Worm (Caenorhabditis elegans) whole organism, early embryonic: ENCODE results near the gene srw-62.

Experiments
- B0310.2 ChIP-seq: sonication (generic microtip); optimal IDR thresholded peaks from 2 replicates; lab custom pipeline; 2016; ENCODE audit warnings: mild to moderate bottlenecking, missing genetic modification characterization, missing compliant biosample characterization
- aly-1 ChIP-seq: sonication (generic microtip); optimal IDR thresholded peaks from 2 replicates; lab custom pipeline; 2016; ENCODE audit warnings: missing genetic modification characterization, missing compliant biosample characterization
- ama-1 ChIP-seq: fragments of 150-350 bp; optimal IDR thresholded peaks from 2 replicates; lab custom pipeline; 2014
- ceh-13 ChIP-seq: fragments of 200-800 bp; sonication (Bioruptor generic); optimal IDR thresholded peaks from 2 replicates; lab custom pipeline; 2018; ENCODE audit warnings: mild to moderate bottlenecking, missing genetic modification characterization, missing compliant biosample characterization
- ceh-36 ChIP-seq: sonication (generic microtip); optimal IDR thresholded peaks from 2 replicates; lab custom pipeline; 2016; ENCODE audit warnings: missing genetic modification characterization, inconsistent platforms, missing compliant biosample characterization
- flt-1 ChIP-seq: fragments of 200-800 bp; sonication (Bioruptor generic); IDR thresholded peaks from 2 replicates; pipeline ENCODE4 v1.3.6; 2022; ENCODE audit warnings: missing genetic modification characterization, missing compliant biosample characterization
- hnd-1 ChIP-seq: sonication (generic microtip); optimal IDR thresholded peaks from 2 replicates; lab custom pipeline; 2016; ENCODE audit warnings: missing genetic modification characterization, missing compliant biosample characterization
- pes-1 ChIP-seq: fragments of 200-800 bp; sonication (Bioruptor generic); IDR thresholded peaks from 2 replicates; pipeline ENCODE4 v1.3.6; 2022; ENCODE audit warnings: missing genetic modification reagents, missing genetic modification characterization, missing compliant biosample characterization
- scrt-1 ChIP-seq: fragments of 200-800 bp; sonication (Bioruptor generic); IDR thresholded peaks from 2 replicates; pipeline ENCODE4 v1.3.6; 2022; ENCODE audit warnings: missing genetic modification characterization, missing compliant biosample characterization
- sea-1 ChIP-seq: fragments of 200-800 bp; sonication (Bioruptor generic); conservative IDR thresholded peaks from 2 replicates; pipeline ENCODE4 v1.3.6; 2022; ENCODE audit warnings: missing genetic modification characterization, missing compliant biosample characterization
- tbx-11 ChIP-seq: fragments of 200-800 bp; sonication (Bioruptor generic); IDR thresholded peaks from 2 replicates; pipeline ENCODE4 v1.3.6; 2022; ENCODE audit warnings: missing genetic modification characterization, missing compliant biosample characterization
- tbx-37 ChIP-seq: fragments of 200-800 bp; sonication (Bioruptor generic); conservative IDR thresholded peaks from 2 replicates; pipeline ENCODE4 v1.3.6; 2022; ENCODE audit warnings: missing genetic modification reagents, missing genetic modification characterization, missing compliant biosample characterization
- tra-4 ChIP-seq: sonication (generic microtip); optimal IDR thresholded peaks from 2 replicates; lab custom pipeline; 2017; ENCODE audit warnings: missing genetic modification characterization, missing compliant biosample characterization

- TF ChIP-seq hnd-1 (no peak), ceh-36 (tag; lab: Kevin White, UChicago) (no peak), ama-1 (lab: Kevin White, UChicago) (no peak), scrt-1 (GFP tag; lab: Robert Waterston, UW) (no peak), B0310.2 (tag; lab: Kevin White, UChicago) (no peak), tra-4 (tag; lab: Kevin White, UChicago) (no peak), flt-1 (no peak), pes-1 (no peak), tbx-37 (no peak), ceh-13 (GFP tag; lab: Kevin White, UChicago) (no peak), aly-1 (no peak), tbx-11 (no peak), sea-1 (GFP tag; lab: Robert Waterston, UW) (no peak)
Observed at ce11 chrII:7792514-7792913, 32.7 kb upstream of the srw-62 start.
